Fruit fly (Drosophila melanogaster) whole organism, adult: ENCODE results near the gene Fim.

Experiments used
- CG11617 ChIP-seq: fragments of 200-800 bp; sonication (Bioruptor generic); optimal IDR thresholded peaks from 2 replicates; lab custom pipeline; 2017; ENCODE audit warnings: mild to moderate bottlenecking, missing biosample characterization, missing genetic modification reagents, missing genetic modification characterization
- CG12768 ChIP-seq: fragments of 200-800 bp; sonication (Bioruptor generic); optimal IDR thresholded peaks from 2 replicates; lab custom pipeline; 2017; ENCODE audit warnings: missing biosample characterization, missing genetic modification characterization, mild to moderate bottlenecking, moderate library complexity, missing genetic modification reagents
- CG14711 ChIP-seq: fragments of 200-800 bp; sonication (Bioruptor generic); optimal IDR thresholded peaks from 2 replicates; lab custom pipeline; 2018; ENCODE audit warnings: missing biosample characterization, mild to moderate bottlenecking, missing genetic modification characterization, moderate library complexity
- CG1620 ChIP-seq: fragments of 200-800 bp; sonication (Bioruptor generic); optimal IDR thresholded peaks from 2 replicates; lab custom pipeline; 2016; ENCODE audit warnings: missing biosample characterization, missing genetic modification characterization
- Mnt ChIP-seq: fragments of 200-800 bp; sonication (Bioruptor generic); optimal IDR thresholded peaks from 2 replicates; lab custom pipeline; 2016; ENCODE audit warnings: missing biosample characterization, mild to moderate bottlenecking, missing genetic modification characterization
- bab1 ChIP-seq: fragments of 200-800 bp; sonication (Bioruptor generic); optimal IDR thresholded peaks from 3 replicates; lab custom pipeline; 2019; ENCODE audit warnings: missing biosample characterization, mild to moderate bottlenecking, missing genetic modification characterization, moderate library complexity
- toe ChIP-seq: fragments of 200-800 bp; sonication (Bioruptor generic); optimal IDR thresholded peaks from 2 replicates; lab custom pipeline; 2016; ENCODE audit warnings: missing biosample characterization, missing genetic modification characterization

DNA sequence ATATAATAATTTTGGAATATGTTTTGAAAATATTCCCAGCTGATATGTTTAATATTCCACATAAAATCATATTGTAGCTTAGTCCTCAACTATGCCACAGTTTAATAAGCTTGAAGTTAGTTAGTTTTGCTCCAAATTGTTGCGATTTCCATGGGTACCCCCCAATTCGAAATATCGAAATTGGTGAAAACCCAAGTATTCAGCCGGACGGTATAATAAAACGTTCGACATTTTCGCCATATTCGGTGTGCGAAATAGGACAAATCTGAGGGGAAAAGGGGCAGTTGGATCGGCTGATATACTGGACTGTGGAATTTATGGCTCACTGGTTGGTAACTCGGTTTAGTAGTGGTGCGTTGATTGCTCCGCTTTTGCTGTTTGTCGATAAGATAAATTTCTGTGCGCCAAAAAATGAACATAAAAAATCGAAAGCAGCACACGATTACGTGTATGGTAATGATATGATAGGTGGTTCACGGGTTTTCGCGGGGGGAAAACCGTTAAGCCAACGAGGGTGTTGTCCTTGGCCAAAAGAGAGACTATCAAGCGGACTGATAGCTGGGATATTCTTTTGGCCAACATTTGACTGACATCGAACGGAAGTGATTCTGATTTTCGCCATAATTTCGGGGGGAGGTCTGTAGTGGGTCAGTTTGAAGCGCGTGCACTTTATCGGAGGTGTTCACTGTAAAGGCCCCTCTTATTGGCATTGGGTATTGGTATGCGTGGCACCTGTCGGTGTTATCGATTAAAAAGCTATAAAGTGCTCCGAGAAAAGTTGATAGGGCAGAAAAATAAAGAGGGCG is 11.4 kb downstream of the Fim start:
- TF ChIP-seq toe (GFP tag; lab: Kevin White, UChicago) = no peak
- TF ChIP-seq CG1620 (GFP tag; lab: Kevin White, UChicago) = no peak
- no peak for TF ChIP-seq bab1 (GFP tag; lab: Kevin White, UChicago)
- TF ChIP-seq CG11617 (GFP tag; lab: Kevin White, UChicago) = no peak
- TF ChIP-seq CG14711 = no peak
- no peak for TF ChIP-seq Mnt (GFP tag; lab: Kevin White, UChicago)
- no peak for TF ChIP-seq CG12768 (GFP tag; lab: Kevin White, UChicago)
